Worm (Caenorhabditis elegans) whole organism, L1 larva: ENCODE results near the gene spo-11.

Experiments used
- dpl-1 ChIP-seq, 3 experiments: fragments of 150-350 bp in 2 of 3; sonication (generic microtip) in 1 of 3; optimal IDR thresholded peaks; 2 replicates each; lab custom pipeline; 2014 to 2017; ENCODE audit warnings: missing biosample characterization in 3 of 3, missing genetic modification characterization in 3 of 3, missing genetic modification reagents in 3 of 3
- fos-1 ChIP-seq: fragments of 150-350 bp; optimal IDR thresholded peaks from 2 replicates; lab custom pipeline; 2014; ENCODE audit warnings: missing biosample characterization, missing genetic modification characterization
- jun-1 ChIP-seq: fragments of 150-350 bp; optimal IDR thresholded peaks from 2 replicates; lab custom pipeline; 2014; ENCODE audit warnings: missing biosample characterization, missing genetic modification reagents, missing genetic modification characterization
- nhr-12 ChIP-seq: sonication (generic microtip); optimal IDR thresholded peaks from 2 replicates; lab custom pipeline; 2017; ENCODE audit warnings: missing biosample characterization, missing genetic modification characterization
- nhr-90 ChIP-seq: sonication (generic microtip); optimal IDR thresholded peaks from 2 replicates; lab custom pipeline; 2016; ENCODE audit warnings: mild to moderate bottlenecking, missing genetic modification characterization, missing compliant biosample characterization; ENCODE audit not compliant: poor library complexity
- skn-1 ChIP-seq: fragments of 150-350 bp; optimal IDR thresholded peaks from 2 replicates; lab custom pipeline; 2014; ENCODE audit warnings: missing biosample characterization, missing genetic modification characterization
- xbp-1 ChIP-seq: sonication (generic microtip); optimal IDR thresholded peaks from 2 replicates; lab custom pipeline; 2016; ENCODE audit warnings: missing genetic modification characterization, missing compliant biosample characterization
- zag-1 ChIP-seq: fragments of 150-350 bp; optimal IDR thresholded peaks from 2 replicates; lab custom pipeline; 2014; ENCODE audit warnings: missing biosample characterization, missing genetic modification characterization

ce11 chrIV:11105724-11106123 is 18.9 kb downstream of the spo-11 start, which contains the start of gene srlf-24:
- TF ChIP-seq nhr-90 (no peak), dpl-1 (GFP tag; optimal IDR thresholded peaks at IDR 0.05; lab: Kevin White, UChicago) (no peak), fos-1 (tag; lab: Kevin White, UChicago) (no peak), xbp-1 (tag; lab: Kevin White, UChicago) (no peak), skn-1 (no peak), nhr-12 (no peak), jun-1 (tag; lab: Kevin White, UChicago) (no peak), zag-1 (tag; lab: Kevin White, UChicago) (no peak)
